Fruit fly (Drosophila melanogaster) whole organism, embryonic: ENCODE results near the gene Vha36-3.

Source experiments
- CG10543 ChIP-seq: fragments of 200-800 bp; sonication (Bioruptor generic); optimal IDR thresholded peaks from 3 replicates; lab custom pipeline; 2017; ENCODE audit warnings: missing biosample characterization, mild to moderate bottlenecking, missing genetic modification characterization, moderate library complexity
- CG10565 ChIP-seq: fragments of 200-800 bp; sonication (Bioruptor generic); optimal IDR thresholded peaks from 3 replicates; lab custom pipeline; 2016; ENCODE audit warnings: missing biosample characterization, mild to moderate bottlenecking, missing genetic modification characterization
- CG11085 ChIP-seq: fragments of 200-800 bp; sonication (Bioruptor generic); IDR thresholded peaks from 2 replicates; pipeline ENCODE4 v1.3.6; 2022; ENCODE audit warnings: missing biosample characterization, missing genetic modification characterization
- CG11093 ChIP-seq: fragments of 200-800 bp; sonication (Bioruptor generic); IDR thresholded peaks from 3 replicates; pipeline ENCODE4 v1.3.6; 2022; ENCODE audit warnings: missing biosample characterization, missing genetic modification characterization
- CG11504 ChIP-seq: fragments of 200-800 bp; sonication (Bioruptor generic); optimal IDR thresholded peaks from 3 replicates; lab custom pipeline; 2019; ENCODE audit warnings: missing biosample characterization, mild to moderate bottlenecking, missing genetic modification characterization, moderate library complexity
- CG12104 ChIP-seq: fragments of 200-800 bp; sonication (Bioruptor generic); optimal IDR thresholded peaks from 3 replicates; lab custom pipeline; 2016; ENCODE audit warnings: missing biosample characterization, missing genetic modification characterization
- CG12769 ChIP-seq: fragments of 200-800 bp; sonication (Bioruptor generic); optimal IDR thresholded peaks from 2 replicates; lab custom pipeline; 2019; ENCODE audit warnings: missing biosample characterization, mild to moderate bottlenecking, missing genetic modification characterization, moderate library complexity
- CG13624 ChIP-seq: fragments of 200-800 bp; sonication (Bioruptor generic); optimal IDR thresholded peaks from 2 replicates; lab custom pipeline; 2016; ENCODE audit warnings: missing biosample characterization, missing genetic modification characterization
- CG15269 ChIP-seq: fragments of 200-800 bp; sonication (Bioruptor generic); optimal IDR thresholded peaks from 2 replicates; lab custom pipeline; 2018; ENCODE audit warnings: missing biosample characterization, mild to moderate bottlenecking, missing genetic modification characterization, moderate library complexity
- CG17328 ChIP-seq: fragments of 200-800 bp; sonication (Bioruptor generic); IDR thresholded peaks from 2 replicates; pipeline ENCODE4 v1.3.6; 2022; ENCODE audit warnings: missing biosample characterization, missing genetic modification characterization
- CG18262 ChIP-seq: fragments of 200-800 bp; optimal IDR thresholded peaks from 3 replicates; lab custom pipeline; 2019; ENCODE audit warnings: missing biosample characterization, mild to moderate bottlenecking, missing genetic modification characterization, moderate library complexity
- CG18599 ChIP-seq: fragments of 200-800 bp; sonication (Bioruptor generic); optimal IDR thresholded peaks from 3 replicates; lab custom pipeline; 2017; ENCODE audit warnings: missing biosample characterization, missing genetic modification characterization, mild to moderate bottlenecking, moderate library complexity, missing genetic modification reagents
- CG2678 ChIP-seq: fragments of 200-800 bp; sonication (Bioruptor generic); optimal IDR thresholded peaks from 3 replicates; lab custom pipeline; 2019; ENCODE audit warnings: missing biosample characterization, mild to moderate bottlenecking, missing genetic modification characterization, moderate library complexity
- CG32532 ChIP-seq: fragments of 200-800 bp; sonication (Bioruptor generic); IDR thresholded peaks from 2 replicates; pipeline ENCODE4 v1.3.6; 2022; ENCODE audit warnings: missing biosample characterization, missing genetic modification characterization
- CG4424 ChIP-seq: fragments of 200-800 bp; sonication (Bioruptor generic); optimal IDR thresholded peaks from 3 replicates; lab custom pipeline; 2016; ENCODE audit warnings: missing biosample characterization, missing genetic modification characterization
- CG4617 ChIP-seq: fragments of 200-800 bp; sonication (Bioruptor generic); optimal IDR thresholded peaks from 3 replicates; lab custom pipeline; 2016; ENCODE audit warnings: missing biosample characterization, missing genetic modification characterization, borderline replicate concordance
- CG8281 ChIP-seq: fragments of 200-800 bp; sonication (Bioruptor generic); optimal IDR thresholded peaks from 2 replicates; lab custom pipeline; 2018; ENCODE audit warnings: missing biosample characterization, mild to moderate bottlenecking, missing genetic modification characterization, moderate library complexity
- CoRest ChIP-seq: fragments of 200-800 bp; sonication (Bioruptor generic); optimal IDR thresholded peaks from 3 replicates; lab custom pipeline; 2018; ENCODE audit warnings: missing biosample characterization, mild to moderate bottlenecking, missing genetic modification characterization, moderate library complexity
- D19A ChIP-seq: fragments of 200-800 bp; optimal IDR thresholded peaks from 3 replicates; lab custom pipeline; 2019; ENCODE audit warnings: missing biosample characterization, mild to moderate bottlenecking, missing genetic modification characterization, moderate library complexity
- Doc2 ChIP-seq: fragments of 200-800 bp; sonication (Bioruptor generic); IDR thresholded peaks from 2 replicates; pipeline ENCODE4 v1.3.6; 2022; ENCODE audit warnings: missing biosample characterization, missing genetic modification characterization
- Hr78 ChIP-seq, 2 experiments: fragments of 200-800 bp in 1 of 2; fragments of >200 bp in 1 of 2; sonication (Bioruptor generic) in 1 of 2; optimal IDR thresholded peaks; 2 replicates each; lab custom pipeline; 2017 to 2019; ENCODE audit warnings: missing biosample characterization in 2 of 2, missing genetic modification characterization in 2 of 2, mild to moderate bottlenecking in 1 of 2, moderate library complexity in 1 of 2
- Med ChIP-seq: fragments of 200-800 bp; sonication (Bioruptor generic); peaks from one replicate; lab custom pipeline; 2016; ENCODE audit warnings: missing biosample characterization, missing genetic modification characterization, mild to moderate bottlenecking, inconsistent platforms, moderate library complexity
- Nf-YC ChIP-seq: fragments of 200-800 bp; optimal IDR thresholded peaks from 3 replicates; lab custom pipeline; 2019; ENCODE audit warnings: missing biosample characterization, mild to moderate bottlenecking, missing genetic modification characterization, moderate library complexity
- Pdp1 ChIP-seq, 2 experiments: fragments of 200-800 bp; sonication (Bioruptor generic); optimal IDR thresholded peaks; 3 replicates each; lab custom pipeline; 2016; ENCODE audit warnings: missing biosample characterization in 2 of 2, missing genetic modification characterization in 2 of 2, mild to moderate bottlenecking in 1 of 2, moderate library complexity in 1 of 2
- Ptx1 ChIP-seq: fragments of 200-800 bp; sonication (Bioruptor generic); IDR thresholded peaks from 2 replicates; pipeline ENCODE4 v1.3.6; 2022; ENCODE audit warnings: missing biosample characterization, missing genetic modification characterization
- Rfx ChIP-seq: fragments of 200-800 bp; sonication (Bioruptor generic); IDR thresholded peaks from 2 replicates; pipeline ENCODE4 v1.3.6; 2022; ENCODE audit warnings: missing biosample characterization, missing genetic modification characterization
- Sin3A ChIP-seq: fragments of >200 bp; optimal IDR thresholded peaks from 2 replicates; lab custom pipeline; 2018
- Sox100B ChIP-seq: fragments of 200-800 bp; sonication (Bioruptor generic); optimal IDR thresholded peaks from 3 replicates; lab custom pipeline; 2018; ENCODE audit warnings: missing biosample characterization, mild to moderate bottlenecking, missing genetic modification characterization
- Xbp1 ChIP-seq: fragments of 200-800 bp; sonication (Bioruptor generic); optimal IDR thresholded peaks from 3 replicates; lab custom pipeline; 2016; ENCODE audit warnings: missing biosample characterization, mild to moderate bottlenecking, missing genetic modification characterization
- al ChIP-seq: fragments of 200-800 bp; sonication (Bioruptor generic); IDR thresholded peaks from 2 replicates; pipeline ENCODE4 v1.3.6; 2022; ENCODE audit warnings: missing biosample characterization, missing genetic modification characterization
- ara ChIP-seq: fragments of 200-800 bp; sonication (Bioruptor generic); IDR thresholded peaks from 2 replicates; pipeline ENCODE4 v1.3.6; 2022; ENCODE audit warnings: missing biosample characterization, missing genetic modification characterization
- bigmax ChIP-seq: fragments of 200-800 bp; sonication (Bioruptor generic); optimal IDR thresholded peaks from 2 replicates; lab custom pipeline; 2018; ENCODE audit warnings: missing biosample characterization, mild to moderate bottlenecking, missing genetic modification characterization
- br ChIP-seq: fragments of >200 bp; optimal IDR thresholded peaks from 2 replicates; lab custom pipeline; 2017
- btn ChIP-seq: fragments of 200-800 bp; sonication (Bioruptor generic); optimal IDR thresholded peaks from 2 replicates; lab custom pipeline; 2016; ENCODE audit warnings: missing biosample characterization, missing genetic modification characterization
- chinmo ChIP-seq: fragments of 200-800 bp; sonication (Bioruptor generic); IDR thresholded peaks from 4 replicates; pipeline ENCODE4 v1.3.6; 2022; ENCODE audit warnings: missing biosample characterization, missing genetic modification characterization; ENCODE audit not compliant: partially characterized antibody
- dan ChIP-seq: fragments of 200-800 bp; sonication (Bioruptor generic); IDR thresholded peaks from 2 replicates; pipeline ENCODE4 v1.3.6; 2022; ENCODE audit warnings: missing biosample characterization, missing genetic modification characterization
- dmrt11E ChIP-seq: fragments of 200-800 bp; sonication (Bioruptor generic); optimal IDR thresholded peaks from 3 replicates; lab custom pipeline; 2018; ENCODE audit warnings: missing biosample characterization, mild to moderate bottlenecking, missing genetic modification characterization, moderate library complexity
- dpn ChIP-seq, 2 experiments: fragments of 200-800 bp; sonication (Bioruptor generic); optimal IDR thresholded peaks; 3 replicates each; lab custom pipeline; 2016; ENCODE audit warnings: missing biosample characterization in 2 of 2, missing genetic modification characterization in 2 of 2
- gfzf ChIP-seq: fragments of 200-800 bp; sonication (Bioruptor generic); optimal IDR thresholded peaks from 2 replicates; lab custom pipeline; 2016; ENCODE audit warnings: missing biosample characterization, mild to moderate bottlenecking, missing genetic modification characterization, moderate library complexity
- gsb-n ChIP-seq: fragments of 200-800 bp; sonication (Bioruptor generic); optimal IDR thresholded peaks from 3 replicates; lab custom pipeline; 2018; ENCODE audit warnings: missing biosample characterization, mild to moderate bottlenecking, missing genetic modification characterization
- her ChIP-seq: fragments of 200-800 bp; sonication (Bioruptor generic); optimal IDR thresholded peaks from 2 replicates; lab custom pipeline; 2016; ENCODE audit warnings: missing biosample characterization, missing genetic modification characterization
- knrl ChIP-seq: fragments of 200-800 bp; sonication (Bioruptor generic); IDR thresholded peaks from 3 replicates; pipeline ENCODE4 v1.3.6; 2022; ENCODE audit warnings: missing biosample characterization, missing genetic modification characterization; ENCODE audit not compliant: partially characterized antibody
- lmd ChIP-seq: fragments of 200-800 bp; sonication (Bioruptor generic); IDR thresholded peaks from 2 replicates; pipeline ENCODE4 v1.3.6; 2022; ENCODE audit warnings: missing biosample characterization, missing genetic modification characterization
- otp ChIP-seq: fragments of 200-800 bp; sonication (Bioruptor generic); IDR thresholded peaks from 3 replicates; pipeline ENCODE4, ENCODE4 v1.3.6; 2022; ENCODE audit warnings: missing biosample characterization, missing genetic modification characterization
- pho ChIP-seq: fragments of 200-800 bp; sonication (Bioruptor generic); optimal IDR thresholded peaks from 2 replicates; lab custom pipeline; 2016; ENCODE audit warnings: missing biosample characterization, missing genetic modification characterization
- pum ChIP-seq: fragments of 200-800 bp; sonication (Bioruptor generic); optimal IDR thresholded peaks from 2 replicates; lab custom pipeline; 2016; ENCODE audit warnings: missing biosample characterization, missing genetic modification characterization
- repo ChIP-seq: fragments of 200-800 bp; sonication (Bioruptor generic); optimal IDR thresholded peaks from 2 replicates; lab custom pipeline; 2016; ENCODE audit warnings: missing biosample characterization, missing genetic modification characterization
- rib ChIP-seq: fragments of 200-800 bp; sonication (Bioruptor generic); IDR thresholded peaks from 2 replicates; pipeline ENCODE4 v1.3.6; 2022; ENCODE audit warnings: missing biosample characterization, missing genetic modification characterization
- sim ChIP-seq: fragments of 200-800 bp; sonication (Bioruptor generic); IDR thresholded peaks from 2 replicates; pipeline ENCODE4 v1.3.6; 2022; ENCODE audit warnings: missing biosample characterization, missing genetic modification characterization
- sug ChIP-seq: fragments of 200-800 bp; optimal IDR thresholded peaks from 2 replicates; lab custom pipeline; 2019; ENCODE audit warnings: missing biosample characterization, mild to moderate bottlenecking, missing genetic modification characterization, moderate library complexity
- trh ChIP-seq: fragments of 200-800 bp; sonication (Bioruptor generic); optimal IDR thresholded peaks from 2 replicates; lab custom pipeline; 2016; ENCODE audit warnings: missing biosample characterization, missing genetic modification characterization
- vnd ChIP-seq: fragments of 200-800 bp; sonication (Bioruptor generic); IDR thresholded peaks from 3 replicates; pipeline ENCODE4 v1.3.6; 2022; ENCODE audit warnings: missing biosample characterization, missing genetic modification characterization; ENCODE audit not compliant: partially characterized antibody

Gene Vha36-3

dm6 chrX:2533843-2534473 is 46.4 kb downstream of the Vha36-3 start (continued):
- peak; percentile 77 for TF ChIP-seq CG32532 (GFP tag; lab: Robert Waterston, UW)
- peak; percentile 58 to 70 for TF ChIP-seq dpn (GFP tag; optimal IDR thresholded peaks at IDR 0.05; lab: Kevin White, UChicago)
- peak; percentile 89 for TF ChIP-seq Rfx (GFP tag; lab: Robert Waterston, UW)
- peak; percentile 63 for TF ChIP-seq Xbp1
- TF ChIP-seq CG15269, result peak; percentile 70
- no peak for TF ChIP-seq sim
- TF ChIP-seq ara, result 0 out of 2 replicates have a peak, but pooled peaks have one; percentile 21
- no peak for TF ChIP-seq bigmax (GFP tag; lab: Kevin White, UChicago)
- peak; percentile 1 for TF ChIP-seq Nf-YC
- no peak for TF ChIP-seq Hr78 (GFP tag; optimal IDR thresholded peaks at IDR 0.05; lab: Kevin White, UChicago)
- TF ChIP-seq otp (GFP tag; lab: Robert Waterston, UW), result 0 out of 3 replicates have a peak, but pooled peaks have one; percentile 37
- TF ChIP-seq Sox100B (GFP tag; lab: Kevin White, UChicago), result peak; percentile 4
- TF ChIP-seq btn (GFP tag; lab: Kevin White, UChicago), result no peak
- no peak for TF ChIP-seq dmrt11E (tag; lab: Kevin White, UChicago)
- no peak for TF ChIP-seq CG4617
- peak; percentile 46; the same call in 1 of the 2 replicates for TF ChIP-seq al
- TF ChIP-seq her (GFP tag; lab: Kevin White, UChicago), result peak; percentile 64
- TF ChIP-seq CG11085 (GFP tag; lab: Robert Waterston, UW), result 0 out of 2 replicates have a peak, but pooled peaks have one; percentile 15
- no peak for TF ChIP-seq vnd
- peak; percentile 44 for TF ChIP-seq CoRest (tag; lab: Kevin White, UChicago)
- TF ChIP-seq CG17328 (GFP tag; lab: Robert Waterston, UW), result peak; percentile 66
- TF ChIP-seq sug, result peak; percentile 8
- peak; percentile 9 for TF ChIP-seq CG4424 (GFP tag; lab: Kevin White, UChicago)
- 0 out of 2 replicates have a peak, but pooled peaks have one; percentile 50 for TF ChIP-seq Doc2 (GFP tag; lab: Robert Waterston, UW)
- TF ChIP-seq pho (GFP tag; lab: Kevin White, UChicago), result peak; percentile 34
- TF ChIP-seq br (lab: Kevin White, UChicago), result no peak
- no peak for TF ChIP-seq rib
- TF ChIP-seq CG8281 (tag; lab: Kevin White, UChicago), result peak; percentile 3
- no peak for TF ChIP-seq dan (GFP tag; lab: Robert Waterston, UW)
- no peak for TF ChIP-seq gfzf
- TF ChIP-seq Ptx1 (GFP tag; lab: Robert Waterston, UW), result peak; percentile 83
- peak; percentile 30 for TF ChIP-seq CG12104
- TF ChIP-seq knrl, result no peak
- TF ChIP-seq CG18262 (tag; lab: Kevin White, UChicago), result no peak
- TF ChIP-seq CG13624, result peak; percentile 43
- TF ChIP-seq trh, result no peak
- TF ChIP-seq Sin3A (lab: Kevin White, UChicago), result no peak
- peak; percentile 39 for TF ChIP-seq repo

dm6 chrX:2531280-2531807 is 49.0 kb downstream of the Vha36-3 start:
- no peak for TF ChIP-seq lmd (GFP tag; lab: Robert Waterston, UW)
- no peak for TF ChIP-seq CG10565 (GFP tag; lab: Kevin White, UChicago)
- TF ChIP-seq CG10543 (GFP tag; lab: Kevin White, UChicago), result peak; percentile 18
- TF ChIP-seq D19A (tag; lab: Kevin White, UChicago), result peak; percentile 27
- TF ChIP-seq pum (GFP tag; lab: Kevin White, UChicago), result no peak
- TF ChIP-seq CG11093 (GFP tag; lab: Robert Waterston, UW), result no peak
- TF ChIP-seq Med (GFP tag; lab: Kevin White, UChicago), result peak; percentile 73
- no peak for TF ChIP-seq gsb-n (tag; lab: Kevin White, UChicago)
- TF ChIP-seq CG8281 (tag; lab: Kevin White, UChicago), result no peak
- TF ChIP-seq chinmo (GFP tag; lab: Robert Waterston, UW), result 0 out of 4 replicates have a peak, but pooled peaks have one; percentile 21
- peak; percentile 3 for TF ChIP-seq CG2678 (tag; lab: Kevin White, UChicago)
- peak; percentile 7 for TF ChIP-seq CG11504 (tag; lab: Kevin White, UChicago)
- TF ChIP-seq CG12769, result peak; percentile 4
- TF ChIP-seq CG18599, result peak; percentile 1
- peak in 1 of 2 experiments; percentile 73 for TF ChIP-seq Pdp1 (GFP tag; optimal IDR thresholded peaks at IDR 0.05; lab: Kevin White, UChicago)
